Worm (Caenorhabditis elegans) whole organism, late embryonic: ENCODE measurements around the gene F18A1.1.

Experiments used
- Y22D7AL.16 ChIP-seq: sonication (generic microtip); optimal IDR thresholded peaks from 2 replicates; lab custom pipeline; 2016; ENCODE audit warnings: missing genetic modification characterization, missing compliant biosample characterization
- ceh-2 ChIP-seq: sonication (generic microtip); optimal IDR thresholded peaks from 2 replicates; lab custom pipeline; 2016; ENCODE audit warnings: missing genotype, missing genetic modification characterization, missing compliant biosample characterization
- ceh-45 ChIP-seq: fragments of 200-800 bp; sonication (Bioruptor generic); IDR thresholded peaks from 2 replicates; pipeline ENCODE4 v1.3.6; 2022; ENCODE audit warnings: missing genetic modification reagents, missing genetic modification characterization, missing compliant biosample characterization
- dve-1 ChIP-seq: sonication (generic microtip); optimal IDR thresholded peaks from 2 replicates; lab custom pipeline; 2017; ENCODE audit warnings: antibody characterized with exemption, mild to moderate bottlenecking, missing genetic modification characterization, missing compliant biosample characterization
- ets-4 ChIP-seq: sonication (generic microtip); optimal IDR thresholded peaks from 2 replicates; lab custom pipeline; 2016; ENCODE audit warnings: missing genetic modification characterization, missing compliant biosample characterization
- hlh-13 ChIP-seq: fragments of 200-800 bp; sonication (Bioruptor generic); optimal IDR thresholded peaks from 2 replicates; lab custom pipeline; 2018; ENCODE audit warnings: mild to moderate bottlenecking, missing genetic modification characterization, missing compliant biosample characterization
- hlh-6 ChIP-seq: sonication (generic microtip); optimal IDR thresholded peaks from 2 replicates; lab custom pipeline; 2016; ENCODE audit warnings: missing genotype, missing genetic modification characterization, missing compliant biosample characterization
- nhr-11 ChIP-seq: fragments of 150-350 bp; optimal IDR thresholded peaks from 2 replicates; lab custom pipeline; 2014; ENCODE audit warnings: missing biosample characterization, missing genetic modification characterization
- unc-86 ChIP-seq: sonication (generic microtip); optimal IDR thresholded peaks from 2 replicates; lab custom pipeline; 2016; ENCODE audit warnings: missing genetic modification characterization, missing compliant biosample characterization

ce11 chrII:7666967-7667366 lies 17.7 kb upstream of the F18A1.1 start, which contains the start of gene lir-2:
- TF ChIP-seq hlh-6 (tag; lab: Kevin White, UChicago) (no peak), ceh-45 (no peak), ceh-2 (tag; lab: Kevin White, UChicago) (no peak), Y22D7AL.16 (tag; lab: Kevin White, UChicago) (no peak), ets-4 (tag; lab: Kevin White, UChicago) (no peak), nhr-11 (tag; lab: Kevin White, UChicago) (no peak), dve-1 (tag; lab: Kevin White, UChicago) (no peak), hlh-13 (no peak), unc-86 (tag; lab: Kevin White, UChicago) (no peak)
